Fruit fly (Drosophila melanogaster) Kc167 (cell line): ENCODE data around the gene CG17544.

Experiments used
- Myc ChIP-seq: fragments of >200 bp; optimal IDR thresholded peaks from 2 replicates; lab custom pipeline; 2017; ENCODE audit warnings: missing external identifiers
- Sin3A ChIP-seq: fragments of >200 bp; optimal IDR thresholded peaks from 2 replicates; lab custom pipeline; 2018; ENCODE audit warnings: missing external identifiers
- h ChIP-seq: fragments of >200 bp; optimal IDR thresholded peaks from 3 replicates; lab custom pipeline; 2018; ENCODE audit warnings: missing external identifiers
- insv ChIP-seq: fragments of >200 bp; optimal IDR thresholded peaks from 3 replicates; lab custom pipeline; 2018; ENCODE audit warnings: missing external identifiers
- psq ChIP-seq: fragments of >200 bp; optimal IDR thresholded peaks from 2 replicates; lab custom pipeline; 2017; ENCODE audit warnings: missing external identifiers
- ttk ChIP-seq: sonication (Bioruptor generic); optimal IDR thresholded peaks from 2 replicates; lab custom pipeline; 2017; ENCODE audit warnings: missing external identifiers

The CG17544 gene

DNA sequence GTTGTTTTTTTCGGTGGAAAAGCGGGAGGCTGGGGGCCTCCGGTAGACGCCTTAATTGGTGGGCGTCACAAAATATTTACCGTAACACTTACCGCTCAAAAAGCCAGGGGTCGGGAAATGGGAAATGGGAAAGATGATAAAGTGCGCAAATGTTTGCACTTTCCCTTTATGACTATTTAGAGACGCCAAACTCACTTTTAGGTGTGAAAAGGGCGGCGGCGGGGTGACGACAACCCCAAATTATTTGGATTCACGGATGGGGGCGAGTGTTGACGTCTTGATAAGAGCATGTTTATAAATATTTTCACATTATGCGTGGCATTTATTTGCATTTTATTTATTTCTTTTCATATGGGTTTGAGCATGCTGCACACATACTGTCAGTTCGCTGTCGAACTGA lies 28.2 kb downstream of the CG17544 start, which contains the start of gene CG17349:
Gene CG17349, plus strand, starts transcription at position 400 of the 400 bp plus-strand sequence.
- TF ChIP-seq psq (no peak), Myc (lab: Kevin White, UChicago) (no peak), ttk (lab: Kevin White, UChicago) (no peak), insv (lab: Kevin White, UChicago) (no peak)

DNA sequence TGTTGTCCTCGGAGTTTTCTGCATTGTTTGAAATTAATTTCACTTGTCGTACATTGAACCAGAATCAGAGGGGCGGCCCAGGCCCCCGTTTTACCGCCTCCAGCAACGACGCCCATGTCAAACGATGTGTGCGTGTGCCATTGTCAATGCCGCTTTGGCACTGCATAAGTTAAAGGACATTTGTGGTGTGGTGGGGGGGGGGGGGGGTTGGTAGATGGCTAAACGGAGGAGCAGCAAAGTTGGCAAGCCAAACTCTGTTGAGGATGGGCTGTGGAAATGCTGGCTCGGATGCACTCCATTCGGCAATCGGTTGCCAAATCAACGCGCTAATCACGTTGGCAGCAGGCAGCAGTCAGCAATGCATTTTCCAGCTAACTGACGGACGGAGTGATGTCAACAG lies 31.6 kb downstream of the CG17544 start:
- TF ChIP-seq ttk (lab: Kevin White, UChicago): no peak

DNA sequence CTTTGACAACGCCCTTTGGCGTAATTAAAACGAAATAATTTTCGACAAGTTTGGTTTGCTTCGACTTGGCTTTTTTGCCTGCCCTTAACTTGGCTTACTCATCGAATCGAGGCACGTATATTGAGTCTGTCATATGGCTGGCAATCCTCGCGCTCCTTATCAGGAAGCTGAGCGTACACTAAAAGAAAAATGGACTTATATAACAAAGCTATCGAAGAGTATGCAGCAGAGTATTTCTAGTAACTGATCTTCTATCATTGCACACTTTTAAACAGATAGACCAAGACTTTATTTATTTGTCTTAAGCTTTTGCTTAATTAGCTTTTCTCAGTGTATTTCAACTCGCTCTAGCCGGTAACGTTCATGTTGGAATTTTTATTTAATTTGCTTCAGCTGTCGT lies 32.0 kb downstream of the CG17544 start:
- TF ChIP-seq ttk (lab: Kevin White, UChicago) (no peak), Sin3A (no peak), h (lab: Kevin White, UChicago) (no peak), Myc (lab: Kevin White, UChicago) (no peak)

DNA sequence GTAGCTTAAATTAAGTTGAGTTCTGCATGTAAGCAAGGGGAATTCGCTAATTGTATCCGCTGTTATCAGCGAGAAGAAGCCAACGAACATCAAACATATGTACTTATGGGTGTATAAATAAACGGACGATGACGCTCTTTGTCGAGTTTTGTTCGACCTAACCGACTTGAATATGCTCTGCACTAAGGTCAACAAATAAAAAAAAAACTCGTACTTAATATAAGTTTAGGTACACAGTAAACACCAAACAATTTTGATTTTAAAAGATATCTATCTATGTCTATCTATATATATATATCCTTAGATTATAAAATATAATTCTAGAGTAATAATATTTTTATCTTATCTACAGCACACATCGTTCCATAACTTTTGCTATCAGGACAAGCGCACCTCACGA lies 33.7 kb downstream of the CG17544 start:
- TF ChIP-seq h (lab: Kevin White, UChicago) (no peak), ttk (lab: Kevin White, UChicago) (no peak), psq (no peak), Myc (lab: Kevin White, UChicago) (no peak), Sin3A (no peak), insv (lab: Kevin White, UChicago) (no peak)

DNA sequence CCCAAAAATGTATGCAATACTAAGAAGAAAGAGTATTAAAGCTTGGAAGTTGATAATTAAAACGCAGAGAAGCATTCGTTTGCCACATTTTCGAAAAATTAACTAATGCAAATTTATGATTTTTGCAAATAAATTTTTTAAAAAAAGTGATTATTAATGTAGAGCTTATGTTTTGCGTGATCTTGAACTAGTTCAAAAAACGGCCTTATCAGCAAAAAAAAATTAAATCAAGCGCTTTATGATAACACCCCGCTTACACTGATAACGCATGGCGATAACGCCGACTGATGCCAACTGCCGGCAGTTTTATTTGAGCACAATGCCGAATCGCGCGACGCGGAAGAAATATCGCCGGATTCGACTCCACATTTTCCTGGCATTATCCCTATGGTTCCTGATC lies 34.2 kb downstream of the CG17544 start, which contains the start of gene CG13086:
Gene CG13086, plus strand, starts transcription at position 301 of the 400 bp plus-strand sequence.
- TF ChIP-seq Myc (lab: Kevin White, UChicago) (no peak), h (lab: Kevin White, UChicago) (no peak), insv (lab: Kevin White, UChicago) (no peak), ttk (lab: Kevin White, UChicago) (no peak), Sin3A (no peak), psq (no peak)

DNA sequence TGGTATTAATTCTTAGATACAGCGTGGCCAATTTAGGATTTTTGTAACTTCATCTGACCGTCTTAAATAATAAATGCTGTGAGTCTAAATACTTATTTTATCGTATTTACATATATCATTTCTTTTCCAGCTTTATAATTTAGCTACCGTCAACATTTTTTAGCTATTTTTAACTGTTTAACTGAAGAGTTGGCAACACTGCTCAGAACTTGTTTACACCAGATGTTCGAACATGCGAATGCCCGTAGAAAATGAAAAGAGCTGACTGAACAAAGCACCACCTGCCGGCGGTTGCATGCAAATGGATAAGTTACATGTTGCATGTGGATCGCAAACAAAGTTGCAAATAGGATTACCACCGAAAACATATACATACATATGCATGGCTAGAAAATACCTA lies 34.8 kb downstream of the CG17544 start:
- TF ChIP-seq psq (no peak), Sin3A (no peak), Myc (lab: Kevin White, UChicago) (no peak), ttk (lab: Kevin White, UChicago) (no peak)

DNA sequence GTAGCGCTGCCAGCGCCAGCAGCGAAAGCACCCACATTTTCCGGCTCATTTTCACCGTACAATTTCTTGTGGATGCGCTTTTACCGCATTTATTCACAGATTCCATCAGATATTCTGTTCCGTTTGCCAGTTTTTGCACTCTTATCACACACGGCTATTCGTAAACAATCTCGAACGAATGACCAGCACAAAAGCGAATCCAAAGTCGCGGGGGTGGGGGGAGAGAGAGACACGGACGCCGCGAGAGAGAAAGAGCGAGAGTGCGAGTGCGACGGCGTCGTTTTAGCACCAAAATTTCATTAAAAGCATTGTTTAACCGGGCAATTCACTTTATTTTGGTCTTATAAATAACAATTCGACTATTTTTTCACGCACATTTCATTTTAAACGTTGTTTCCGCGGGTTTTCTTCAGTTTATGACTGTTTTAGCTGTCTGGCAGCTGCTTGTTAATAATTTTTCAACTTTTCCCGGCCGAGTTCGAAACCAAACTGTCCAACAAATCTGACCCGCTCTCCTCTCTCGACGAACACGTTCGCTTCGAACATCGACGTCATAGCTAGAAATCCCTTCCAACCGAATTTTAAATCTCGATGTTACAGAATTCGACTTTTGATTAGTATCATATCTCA lies 35.4 kb downstream of the CG17544 start, which contains the start of gene dnt:
Gene dnt, minus strand, starts transcription at position 494 of the 630 bp plus-strand sequence.
- no peak for TF ChIP-seq Sin3A
- TF ChIP-seq ttk (lab: Kevin White, UChicago): no peak
- peak; percentile 71 for TF ChIP-seq psq

DNA sequence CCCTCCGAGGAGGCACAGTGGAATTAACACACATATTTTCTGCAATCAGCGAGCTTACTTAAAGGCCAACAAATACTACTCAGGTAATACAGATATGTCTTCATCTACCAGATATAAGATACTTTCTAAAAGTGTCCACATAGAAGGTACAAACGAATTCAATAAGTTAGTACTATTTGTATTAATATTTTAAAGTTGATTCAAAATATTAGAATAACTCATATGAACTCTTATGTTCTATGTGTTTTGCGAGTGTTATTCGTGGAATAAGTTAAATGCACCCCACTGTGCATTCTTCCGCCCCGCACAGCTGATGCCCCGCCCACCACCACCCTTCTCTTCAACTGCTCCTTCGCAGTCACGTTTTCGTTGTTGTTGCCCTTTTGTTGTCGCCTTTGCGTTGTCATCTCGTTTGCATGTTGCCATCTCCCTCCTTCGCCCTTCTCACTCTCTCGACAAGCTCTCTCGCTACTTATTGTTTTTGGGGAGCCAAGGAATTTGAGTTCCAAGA lies 36.6 kb downstream of the CG17544 start:
- TF ChIP-seq Myc (lab: Kevin White, UChicago): no peak
- TF ChIP-seq h (lab: Kevin White, UChicago): no peak
- TF ChIP-seq psq: peak; percentile 80
- no peak for TF ChIP-seq ttk (lab: Kevin White, UChicago)
- TF ChIP-seq Sin3A: no peak
- TF ChIP-seq insv (lab: Kevin White, UChicago): no peak

DNA sequence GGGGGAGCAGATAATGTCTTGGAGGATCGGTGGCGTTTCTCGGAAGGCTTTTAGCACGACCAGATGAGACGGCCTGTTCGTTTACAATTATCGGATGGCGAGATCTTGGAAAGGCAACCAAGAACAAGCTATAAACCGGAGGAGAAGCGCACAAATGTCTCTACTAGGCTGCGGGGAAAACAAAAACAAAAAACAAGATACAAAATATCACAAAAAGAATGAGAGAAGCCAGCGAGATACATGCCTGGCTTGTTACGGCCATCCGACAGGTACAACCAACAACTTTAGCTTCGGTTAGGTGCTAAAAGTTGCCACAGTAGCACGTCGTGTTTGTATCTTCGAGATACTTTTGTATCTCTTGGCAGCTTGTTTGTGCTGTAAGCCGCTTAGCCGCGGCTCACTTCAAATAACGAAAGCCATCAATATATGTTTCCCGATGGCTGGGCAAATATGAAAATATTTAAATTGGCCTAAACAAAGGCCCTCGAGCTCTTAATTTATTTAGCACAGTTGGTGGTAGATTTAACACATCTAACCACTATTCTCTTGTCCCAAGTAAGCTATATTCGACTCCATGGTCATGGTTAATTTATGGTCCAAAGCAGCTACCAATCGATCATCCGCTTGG lies 38.4 kb downstream of the CG17544 start:
- no peak for TF ChIP-seq h (lab: Kevin White, UChicago)
- TF ChIP-seq ttk (lab: Kevin White, UChicago): no peak
- no peak for TF ChIP-seq psq
- no peak for TF ChIP-seq insv (lab: Kevin White, UChicago)
- TF ChIP-seq Sin3A: no peak
- no peak for TF ChIP-seq Myc (lab: Kevin White, UChicago)

DNA sequence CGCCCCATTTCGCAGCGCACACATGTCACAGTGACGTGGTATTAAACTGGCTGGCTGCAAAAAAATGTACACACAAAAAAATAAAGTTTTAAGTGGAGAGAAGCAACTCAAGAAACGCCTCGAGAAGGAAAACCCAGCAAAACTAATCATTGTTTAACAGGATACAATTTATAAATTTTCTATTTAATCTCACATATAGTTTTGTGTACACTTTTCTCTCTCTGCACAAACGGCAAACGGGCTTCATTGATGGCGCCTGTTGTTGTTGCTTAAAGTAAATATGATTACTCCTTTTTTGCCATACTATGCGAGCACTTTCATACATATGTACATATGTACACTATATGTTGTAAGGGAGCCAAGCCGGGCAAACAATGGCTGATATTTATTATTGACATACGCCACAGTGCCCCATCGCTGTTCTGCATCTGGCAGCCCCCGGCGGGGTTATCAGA lies 40.2 kb downstream of the CG17544 start:
- TF ChIP-seq psq (no peak), Sin3A (no peak), Myc (lab: Kevin White, UChicago) (no peak), h (lab: Kevin White, UChicago) (no peak)

DNA sequence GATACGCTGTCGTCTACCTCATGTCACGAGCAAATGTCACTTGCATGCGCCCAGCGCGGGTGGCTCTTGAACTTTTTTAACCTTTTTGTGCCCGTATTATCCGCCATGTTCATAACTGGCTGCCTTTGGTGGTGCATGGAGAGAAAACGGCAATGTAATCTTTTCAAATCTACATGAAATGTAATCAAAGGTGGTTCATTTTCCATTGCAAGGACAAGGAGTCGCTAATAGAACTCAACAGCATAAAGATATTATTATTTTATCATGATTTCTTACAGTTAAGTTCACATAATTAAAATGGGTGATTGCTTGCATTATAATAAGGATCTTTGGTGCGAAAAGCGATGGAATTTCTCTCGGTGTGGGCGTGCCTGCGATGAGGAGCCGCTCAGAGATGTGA lies 55.5 kb downstream of the CG17544 start:
- no peak for TF ChIP-seq insv (lab: Kevin White, UChicago)

DNA sequence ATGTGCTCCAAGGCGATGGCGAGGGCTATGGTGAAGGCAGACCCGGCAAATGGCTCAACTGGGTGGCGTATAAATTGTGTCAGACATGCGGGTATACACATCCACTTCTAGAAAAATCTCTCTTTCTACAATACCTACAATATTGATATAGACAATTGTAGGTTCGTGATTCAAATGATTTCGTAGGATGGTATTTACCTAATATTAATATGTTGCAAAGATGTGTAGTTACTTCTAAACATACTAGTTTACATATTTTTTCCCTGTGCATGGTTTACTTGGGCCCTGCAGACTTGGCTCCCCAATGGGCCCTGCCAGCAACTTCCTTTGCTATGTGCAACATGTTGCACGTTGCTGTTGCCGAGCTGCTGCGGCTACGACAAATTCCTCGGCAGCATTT lies 56.3 kb downstream of the CG17544 start:
- TF ChIP-seq ttk (lab: Kevin White, UChicago) (no peak), psq (no peak), Sin3A (no peak), insv (lab: Kevin White, UChicago) (no peak), Myc (lab: Kevin White, UChicago) (no peak), h (lab: Kevin White, UChicago) (no peak)

DNA sequence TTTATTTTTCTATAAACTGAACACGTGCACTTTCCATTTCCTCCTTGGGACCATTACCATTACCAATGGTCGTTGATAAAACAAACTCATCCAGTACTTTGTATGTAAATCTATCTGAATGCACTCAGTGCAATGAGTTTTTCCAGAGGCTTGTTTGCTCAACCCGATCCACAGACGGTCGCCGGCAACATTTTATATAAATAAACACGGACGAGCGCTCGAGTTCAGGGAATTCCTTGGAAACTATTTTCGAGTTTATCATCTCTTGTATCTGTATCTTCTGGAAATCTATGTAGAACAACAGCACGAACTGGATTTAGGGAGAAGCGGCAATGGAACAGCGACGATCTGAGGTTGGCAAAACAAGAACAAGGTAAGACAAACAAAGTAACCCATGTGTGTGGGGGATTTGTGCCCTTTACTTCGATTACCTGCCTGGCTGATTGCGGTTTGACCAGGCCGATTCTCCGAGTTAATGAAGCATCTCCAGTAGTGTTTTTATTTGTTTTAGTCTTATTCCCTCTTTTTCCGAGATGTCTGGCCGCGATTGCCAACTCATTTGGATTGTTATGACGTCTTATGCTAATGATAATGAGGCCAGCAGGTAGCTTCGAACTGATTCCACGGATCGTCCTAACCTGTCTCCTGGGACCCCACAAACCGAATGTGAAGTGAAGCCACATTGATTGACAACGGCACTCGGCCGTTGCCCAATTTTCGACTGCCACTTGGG lies 57.1 kb downstream of the CG17544 start:
- TF ChIP-seq psq: no peak
